Fruit fly (Drosophila melanogaster) Kc167 (cell line): ENCODE measurements around the gene CG6163.

Experiments
- Myc ChIP-seq: fragments of >200 bp; optimal IDR thresholded peaks from 2 replicates; lab custom pipeline; 2017; ENCODE audit warnings: missing external identifiers
- Sin3A ChIP-seq: fragments of >200 bp; optimal IDR thresholded peaks from 2 replicates; lab custom pipeline; 2018; ENCODE audit warnings: missing external identifiers
- h ChIP-seq: fragments of >200 bp; optimal IDR thresholded peaks from 3 replicates; lab custom pipeline; 2018; ENCODE audit warnings: missing external identifiers
- insv ChIP-seq: fragments of >200 bp; optimal IDR thresholded peaks from 3 replicates; lab custom pipeline; 2018; ENCODE audit warnings: missing external identifiers
- psq ChIP-seq: fragments of >200 bp; optimal IDR thresholded peaks from 2 replicates; lab custom pipeline; 2017; ENCODE audit warnings: missing external identifiers
- ttk ChIP-seq: sonication (Bioruptor generic); optimal IDR thresholded peaks from 2 replicates; lab custom pipeline; 2017; ENCODE audit warnings: missing external identifiers

dm6 chr3L:11345536-11345935 is 19.1 kb downstream of the CG6163 start:
- TF ChIP-seq Myc (lab: Kevin White, UChicago): no peak
- no peak for TF ChIP-seq h
- no peak for TF ChIP-seq ttk
- TF ChIP-seq psq (lab: Kevin White, UChicago): no peak
- no peak for TF ChIP-seq Sin3A (lab: Kevin White, UChicago)
- no peak for TF ChIP-seq insv (lab: Kevin White, UChicago)
